Worm (Caenorhabditis elegans) whole organism, young adult: ENCODE results near the gene T22B7.3.

Source experiments
- F23B12.7 ChIP-seq: sonication (generic microtip); optimal IDR thresholded peaks from 2 replicates; lab custom pipeline; 2017; ENCODE audit warnings: missing genetic modification characterization, mild to moderate bottlenecking, missing compliant biosample characterization, antibody characterized with exemption, moderate library complexity; ENCODE audit not compliant: insufficient read depth
- F55B11.4 ChIP-seq: sonication (generic microtip); optimal IDR thresholded peaks from 2 replicates; lab custom pipeline; 2016; ENCODE audit warnings: missing compliant biosample characterization, missing genetic modification characterization, borderline replicate concordance; ENCODE audit not compliant: insufficient read depth
- ZK185.1 ChIP-seq: sonication (generic microtip); optimal IDR thresholded peaks from 2 replicates; lab custom pipeline; 2016; ENCODE audit warnings: mild to moderate bottlenecking, missing genetic modification characterization, missing compliant biosample characterization; ENCODE audit not compliant: poor library complexity, severe bottlenecking
- ama-1 ChIP-seq, 3 experiments: fragments of 150-350 bp in 1 of 3; sonication (generic microtip) in 2 of 3; optimal IDR thresholded peaks; 2 replicates each; lab custom pipeline; 2014 to 2018; ENCODE audit warnings: missing biosample characterization in 2 of 3, missing genetic modification characterization in 2 of 3, missing genetic modification reagents in 2 of 3
- athp-1 ChIP-seq: sonication (generic microtip); optimal IDR thresholded peaks from 2 replicates; lab custom pipeline; 2017; ENCODE audit warnings: mild to moderate bottlenecking, missing genetic modification characterization, missing compliant biosample characterization
- ceh-27 ChIP-seq: fragments of 200-800 bp; sonication (Bioruptor generic); optimal IDR thresholded peaks from 2 replicates; lab custom pipeline; 2018; ENCODE audit warnings: mild to moderate bottlenecking, missing genetic modification characterization, moderate library complexity, missing compliant biosample characterization
- dpl-1 ChIP-seq: fragments of 150-350 bp; optimal IDR thresholded peaks from 2 replicates; lab custom pipeline; 2014; ENCODE audit warnings: missing biosample characterization, missing genetic modification reagents, missing genetic modification characterization
- him-1 ChIP-seq: sonication (generic microtip); optimal IDR thresholded peaks from 2 replicates; lab custom pipeline; 2016; ENCODE audit warnings: missing genotype, missing genetic modification reagents, missing genetic modification characterization, missing compliant biosample characterization
- tbx-9 ChIP-seq: sonication (generic microtip); optimal IDR thresholded peaks from 2 replicates; lab custom pipeline; 2016; ENCODE audit warnings: borderline replicate concordance, missing genetic modification characterization, inconsistent platforms, missing compliant biosample characterization
- unc-130 ChIP-seq: sonication (generic microtip); optimal IDR thresholded peaks from 2 replicates; lab custom pipeline; 2016; ENCODE audit warnings: missing genetic modification reagents, missing genetic modification characterization, missing compliant biosample characterization

DNA sequence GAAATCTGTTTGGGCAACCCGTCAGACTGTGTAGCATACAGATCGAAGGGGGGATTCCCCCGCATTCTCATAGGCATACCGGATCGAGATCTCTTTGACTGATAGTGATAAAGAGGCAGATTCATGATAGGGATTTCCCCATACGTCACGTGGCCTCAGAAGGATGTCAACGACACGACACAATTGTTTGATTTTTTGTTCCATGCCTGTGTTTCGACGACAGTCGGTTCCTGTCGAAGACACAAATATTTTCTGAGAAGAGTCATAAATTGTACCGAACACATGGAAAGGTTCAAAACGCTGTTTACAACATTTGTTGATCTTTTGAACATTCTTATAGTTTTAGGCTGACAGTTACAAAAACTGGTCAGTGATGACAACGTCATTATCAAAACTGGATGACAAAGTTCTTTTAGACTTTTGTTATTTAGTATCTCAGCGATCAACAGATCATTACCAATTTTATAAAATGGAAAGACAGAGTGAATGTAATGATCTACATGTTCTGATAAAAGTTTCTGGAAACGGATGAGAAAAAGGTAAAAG lies 18.7 kb upstream of the T22B7.3 start:
- no peak for TF ChIP-seq F23B12.7
- no peak for TF ChIP-seq athp-1 (tag; lab: Kevin White, UChicago)
- TF ChIP-seq him-1 (tag; lab: Kevin White, UChicago): no peak
- TF ChIP-seq dpl-1 (GFP tag; lab: Kevin White, UChicago): no peak
- TF ChIP-seq ceh-27 (GFP tag; lab: Kevin White, UChicago): no peak
- TF ChIP-seq unc-130 (GFP tag; lab: Kevin White, UChicago): no peak
- TF ChIP-seq tbx-9 (tag; lab: Kevin White, UChicago): no peak
- TF ChIP-seq ZK185.1 (tag; lab: Kevin White, UChicago): no peak
- TF ChIP-seq F55B11.4: no peak
- no peak for TF ChIP-seq ama-1 (optimal IDR thresholded peaks at IDR 0.05; lab: Kevin White, UChicago)
- TF ChIP-seq ama-1 (GFP tag; optimal IDR thresholded peaks at IDR 0.05; lab: Kevin White, UChicago): no peak
